Worm (Caenorhabditis elegans): ENCODE measurements around the gene brp-1.

- no peak for TF ChIP-seq lsy-2 (tag; optimal IDR thresholded peaks at IDR 0.05)
- TF ChIP-seq pha-4 (tag; optimal IDR thresholded peaks at IDR 0.05), result no peak
- no peak for TF ChIP-seq lin-13 (tag; optimal IDR thresholded peaks at IDR 0.05)
- TF ChIP-seq sptf-1 (tag; optimal IDR thresholded peaks at IDR 0.05), result no peak
Observed at ce11 chrIII:12040999-12041398, 20.6 kb downstream of the brp-1 start, which contains the start of gene Y79H2A.4.
